Worm (Caenorhabditis elegans) whole organism, dauer: ENCODE measurements around the gene F53F4.15.

Source experiments
- unc-62 ChIP-seq: sonication (generic microtip); optimal IDR thresholded peaks from 2 replicates; lab custom pipeline; 2017; ENCODE audit warnings: missing biosample characterization, missing genetic modification reagents, missing genetic modification characterization

Gene F53F4.15

DNA sequence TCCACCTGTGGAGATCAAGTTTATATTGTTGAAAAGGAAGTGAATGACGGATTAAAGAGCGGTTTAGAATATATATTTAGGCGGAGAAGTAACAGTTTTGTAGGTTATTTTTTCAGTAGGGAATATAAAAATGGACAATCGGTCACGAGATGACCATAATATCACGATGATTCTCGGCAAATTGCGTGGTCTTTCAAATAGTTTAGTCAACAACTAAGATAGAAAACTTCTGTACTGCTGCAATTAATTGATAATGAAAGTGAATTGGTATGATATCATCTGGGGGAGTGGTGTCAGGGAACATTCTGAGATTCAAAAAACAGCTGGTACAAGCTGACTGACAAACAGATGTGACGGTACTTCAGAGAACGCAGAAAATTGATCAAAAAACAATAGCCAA is 12.3 kb upstream of the F53F4.15 start:
- no peak for TF ChIP-seq unc-62 (GFP tag; lab: Kevin White, UChicago)

DNA sequence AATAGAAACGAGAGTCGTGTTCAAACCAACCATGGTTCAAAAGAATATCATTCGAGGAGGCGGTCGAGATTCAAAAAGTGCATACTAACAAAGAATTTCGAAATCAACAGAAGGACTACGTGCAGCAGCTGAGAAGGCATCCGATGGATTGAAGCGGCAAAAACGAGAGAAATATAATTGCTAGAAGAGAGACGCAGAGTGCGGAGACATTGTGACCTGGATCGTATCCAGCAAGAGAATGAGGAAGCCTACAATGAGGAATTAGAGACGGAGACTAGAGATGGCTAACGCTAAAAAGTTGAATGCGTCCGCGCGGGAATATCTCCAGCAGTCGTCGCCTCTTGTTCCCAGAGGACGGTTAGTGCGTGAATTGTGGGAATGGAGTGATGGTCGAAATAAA is 11.0 kb upstream of the F53F4.15 start:
- TF ChIP-seq unc-62 (GFP tag; lab: Kevin White, UChicago): no peak

DNA sequence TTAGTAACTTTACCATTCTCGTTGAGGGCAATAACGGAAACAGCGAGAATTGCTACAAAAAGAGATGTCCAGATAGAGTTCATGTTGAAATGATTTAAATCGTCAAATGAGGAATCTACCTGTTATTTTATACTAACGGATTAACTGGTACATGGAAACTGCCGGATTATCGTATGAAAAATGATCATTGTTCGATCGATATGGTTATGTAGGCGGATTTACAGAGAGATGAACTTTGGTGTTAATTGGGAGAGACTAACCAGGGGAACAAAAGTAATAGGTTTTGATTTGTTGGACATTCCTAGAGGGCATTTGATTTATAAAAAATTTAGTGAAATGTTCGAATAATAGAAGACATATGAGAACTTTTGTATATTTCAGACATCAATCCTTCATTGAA is 9.0 kb upstream of the F53F4.15 start, which contains the start of gene spig-9:
spig-9 (minus strand) TSS at position 101 of the 400 bp plus-strand sequence.
- TF ChIP-seq unc-62 (GFP tag; lab: Kevin White, UChicago): no peak

DNA sequence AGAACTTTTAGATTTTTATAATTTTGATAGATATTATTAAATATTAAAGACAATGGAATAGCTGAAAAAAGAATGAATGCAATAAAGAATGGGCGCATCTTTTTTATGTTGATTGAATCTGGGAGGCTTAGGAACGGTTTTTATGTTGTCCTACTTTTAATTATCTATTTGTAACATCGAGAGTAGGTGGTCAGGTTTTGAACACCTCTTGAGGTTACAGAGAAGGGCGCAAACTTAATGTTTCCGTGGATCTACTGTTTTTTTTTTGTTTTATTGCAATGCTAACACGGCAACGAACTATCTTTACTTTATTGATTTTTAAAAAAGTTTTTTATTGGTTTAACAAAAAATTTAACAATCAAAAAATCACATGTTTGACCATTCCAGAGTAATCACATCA is 6.9 kb upstream of the F53F4.15 start, which contains the start of gene F53F4.7:
F53F4.7 (minus strand) TSS at position 101 of the 400 bp plus-strand sequence.
- TF ChIP-seq unc-62 (GFP tag; lab: Kevin White, UChicago): no peak

DNA sequence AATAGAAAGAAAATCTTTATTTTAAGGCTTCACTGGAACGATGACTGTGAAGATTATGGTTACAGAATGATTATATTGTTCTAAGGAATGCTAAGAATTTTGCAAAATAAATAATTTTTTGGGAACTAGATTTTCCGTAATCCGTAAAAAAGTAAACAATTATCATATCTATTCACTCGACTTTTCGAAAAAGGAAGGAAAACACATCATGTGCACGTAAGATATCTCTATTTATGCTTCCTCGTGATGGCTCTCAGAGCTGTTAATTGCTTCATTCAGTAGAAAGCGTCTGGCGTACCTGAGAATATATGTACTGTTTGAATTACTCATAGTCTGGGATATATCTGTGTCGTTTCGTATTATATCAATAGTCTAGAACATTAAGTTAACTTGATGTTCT is 1.0 kb upstream of the F53F4.15 start, which contains the start of gene srd-11:
srd-11 (minus strand) TSS at position 101 of the 400 bp plus-strand sequence.
- TF ChIP-seq unc-62 (GFP tag; lab: Kevin White, UChicago): no peak

DNA sequence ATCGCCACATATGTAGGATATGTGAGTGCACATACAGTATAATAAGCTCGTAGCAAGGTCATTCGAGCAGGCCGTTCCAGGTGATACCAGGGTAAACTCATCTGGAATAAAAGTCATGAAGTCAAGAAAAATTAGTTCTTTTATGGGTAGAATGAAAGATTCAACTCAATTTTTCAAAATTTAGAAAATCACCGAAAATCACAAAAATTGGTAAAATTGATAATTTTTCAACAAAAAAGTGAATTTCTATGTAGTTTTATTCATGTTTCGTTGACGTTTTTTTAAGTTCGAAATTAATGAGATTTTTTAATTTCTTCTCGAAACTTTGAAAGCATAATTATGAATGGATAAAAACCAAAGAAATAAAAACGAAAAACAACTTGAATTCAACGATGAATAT is 944 bp downstream of the F53F4.15 start, which contains the start of gene F53F4.16:
F53F4.16 (minus strand) TSS at position 101 of the 400 bp plus-strand sequence.
- TF ChIP-seq unc-62 (GFP tag; lab: Kevin White, UChicago): no peak

DNA sequence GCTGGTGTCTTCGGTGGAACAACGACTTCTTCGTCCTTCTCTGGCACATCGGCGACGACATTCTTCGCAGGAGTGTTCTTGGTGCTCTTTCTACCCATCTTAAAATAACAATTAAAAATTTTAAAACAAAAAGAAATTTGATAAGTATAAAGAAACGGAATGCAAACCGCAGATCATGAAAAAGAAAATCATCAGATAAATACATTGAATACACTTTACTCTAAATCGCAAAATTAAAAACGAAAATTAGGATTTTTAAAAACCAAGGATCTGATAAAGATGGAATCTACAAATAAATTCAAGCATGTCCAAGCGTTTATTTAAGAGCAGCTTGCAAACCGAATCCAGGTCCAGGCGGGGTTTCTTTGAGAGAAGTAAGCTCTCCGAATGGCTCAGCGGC is 3.6 kb downstream of the F53F4.15 start, which contains the start of gene F53F4.11:
F53F4.11 (minus strand) TSS at position 101 of the 400 bp plus-strand sequence.
- no peak for TF ChIP-seq unc-62 (GFP tag; lab: Kevin White, UChicago)

DNA sequence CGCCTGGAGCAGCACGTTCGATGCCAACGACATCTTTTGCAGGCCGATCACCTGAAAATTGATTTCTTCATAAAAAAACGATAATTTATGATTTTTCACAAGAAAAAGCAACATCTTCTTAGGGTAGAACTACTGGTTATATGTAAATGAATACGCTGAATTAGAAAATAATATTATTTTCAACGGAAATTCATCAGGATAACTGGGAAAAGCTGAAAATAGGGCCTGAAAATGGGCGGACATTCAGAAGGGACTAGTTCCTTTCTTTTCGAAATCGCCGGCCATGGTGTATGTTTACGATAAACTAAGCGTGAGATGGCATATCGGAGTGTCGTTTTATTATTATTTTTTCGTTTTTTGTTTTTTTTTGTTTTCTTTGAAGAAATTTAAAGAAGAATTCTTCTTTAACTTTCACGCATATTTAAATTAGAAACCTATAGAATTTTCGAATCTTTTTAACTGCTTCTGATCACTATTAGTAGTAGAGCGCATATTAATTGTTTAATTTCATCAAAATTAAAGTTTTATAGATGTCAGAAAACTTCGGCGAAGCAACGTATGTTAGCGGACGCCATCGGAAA is 4.8 kb downstream of the F53F4.15 start, which contains the start of the genes nduv-2 and F53F4.12:
nduv-2 (minus strand) TSS at position 51 of the 581 bp plus-strand sequence.
F53F4.12 (plus strand) TSS at position 531 of the 581 bp plus-strand sequence.
- TF ChIP-seq unc-62 (GFP tag; lab: Kevin White, UChicago): no peak

DNA sequence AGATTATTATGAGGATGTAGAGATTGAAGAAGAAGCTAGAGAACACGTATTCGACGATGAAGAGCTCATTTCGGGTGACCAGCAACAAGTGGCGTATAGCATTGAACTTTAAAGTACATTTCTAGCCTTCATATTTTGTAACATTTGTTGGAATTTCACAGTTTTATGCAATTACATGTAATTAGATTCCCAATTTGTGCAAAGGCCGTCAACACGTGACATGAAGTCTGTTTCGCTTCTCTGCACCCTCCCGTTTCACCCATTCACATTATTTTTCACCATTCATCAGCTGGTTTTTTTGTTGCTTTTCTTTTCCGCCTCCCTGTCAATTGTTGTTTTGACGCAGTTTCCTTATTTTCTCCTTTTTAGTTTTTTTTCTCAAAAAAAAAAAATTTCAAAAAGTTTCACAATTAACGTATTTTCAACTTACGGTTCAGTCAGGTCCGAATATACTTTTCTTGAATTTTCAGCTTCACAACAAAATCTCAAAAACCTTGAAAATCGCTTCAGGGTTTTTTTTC is 6.4 kb downstream of the F53F4.15 start, which contains the start of gene sde-2:
sde-2 (plus strand) TSS at position 471 of the 521 bp plus-strand sequence.
- TF ChIP-seq unc-62 (GFP tag; lab: Kevin White, UChicago): no peak

DNA sequence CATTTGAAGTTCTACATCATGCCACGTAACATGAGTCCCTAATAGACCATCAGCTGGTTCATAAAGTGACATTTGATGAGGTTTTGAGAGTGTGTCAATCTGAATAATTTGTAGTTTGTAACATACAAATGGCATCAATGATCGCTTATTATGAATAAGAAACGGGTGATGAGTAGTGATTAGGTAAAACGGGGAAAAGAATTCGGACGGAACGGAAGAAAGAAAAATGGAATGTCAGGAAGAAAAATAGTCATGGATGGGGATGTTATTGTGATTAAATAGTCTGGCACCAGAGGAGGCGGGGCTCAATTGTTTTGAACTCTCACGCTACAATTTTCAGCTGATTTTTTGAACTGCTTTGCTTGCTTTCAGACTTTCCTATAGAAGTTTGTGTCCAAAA is 13.4 kb downstream of the F53F4.15 start, which contains the start of gene H37A05.2:
H37A05.2 (minus strand) TSS at position 101 of the 400 bp plus-strand sequence.
- TF ChIP-seq unc-62 (GFP tag; lab: Kevin White, UChicago): no peak

DNA sequence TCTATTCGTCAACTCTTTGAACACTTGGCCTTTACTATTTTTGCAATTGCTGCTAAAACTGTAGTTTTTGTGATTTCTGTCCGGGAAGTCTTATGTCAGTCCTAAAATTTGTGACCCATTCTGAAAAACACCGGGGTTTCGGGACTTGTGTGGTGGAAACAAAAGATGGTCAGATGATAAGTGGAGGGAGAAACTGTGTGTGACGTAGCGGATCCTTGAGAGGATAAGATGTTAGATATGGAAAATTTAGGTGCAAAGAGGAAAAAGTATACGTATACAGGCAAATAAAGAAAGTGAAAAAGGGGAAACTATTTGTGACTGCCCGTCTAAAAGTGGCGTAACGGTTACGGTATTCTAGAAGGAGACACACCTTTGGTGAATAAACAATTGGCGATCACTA is 15.6 kb downstream of the F53F4.15 start:
- no peak for TF ChIP-seq unc-62 (GFP tag; lab: Kevin White, UChicago)

DNA sequence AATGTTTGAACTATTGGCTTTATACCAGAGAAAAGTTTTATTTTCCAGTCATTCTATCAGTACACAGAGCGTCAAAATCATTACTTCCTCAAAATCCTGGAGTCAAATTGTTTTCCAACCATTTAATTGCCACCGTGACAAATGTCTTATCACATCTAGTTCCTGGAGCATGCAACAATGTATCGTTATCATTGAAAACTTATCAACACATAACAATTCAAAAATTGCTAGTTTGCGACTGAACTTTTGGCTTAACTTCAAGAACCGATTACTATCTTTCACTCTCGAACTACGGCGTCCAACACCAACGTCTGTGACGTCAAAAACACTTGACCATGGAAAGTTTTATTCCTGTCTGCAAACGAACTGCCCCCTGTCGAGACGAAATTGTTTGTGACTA is 17.3 kb downstream of the F53F4.15 start:
- TF ChIP-seq unc-62 (GFP tag; lab: Kevin White, UChicago): no peak

DNA sequence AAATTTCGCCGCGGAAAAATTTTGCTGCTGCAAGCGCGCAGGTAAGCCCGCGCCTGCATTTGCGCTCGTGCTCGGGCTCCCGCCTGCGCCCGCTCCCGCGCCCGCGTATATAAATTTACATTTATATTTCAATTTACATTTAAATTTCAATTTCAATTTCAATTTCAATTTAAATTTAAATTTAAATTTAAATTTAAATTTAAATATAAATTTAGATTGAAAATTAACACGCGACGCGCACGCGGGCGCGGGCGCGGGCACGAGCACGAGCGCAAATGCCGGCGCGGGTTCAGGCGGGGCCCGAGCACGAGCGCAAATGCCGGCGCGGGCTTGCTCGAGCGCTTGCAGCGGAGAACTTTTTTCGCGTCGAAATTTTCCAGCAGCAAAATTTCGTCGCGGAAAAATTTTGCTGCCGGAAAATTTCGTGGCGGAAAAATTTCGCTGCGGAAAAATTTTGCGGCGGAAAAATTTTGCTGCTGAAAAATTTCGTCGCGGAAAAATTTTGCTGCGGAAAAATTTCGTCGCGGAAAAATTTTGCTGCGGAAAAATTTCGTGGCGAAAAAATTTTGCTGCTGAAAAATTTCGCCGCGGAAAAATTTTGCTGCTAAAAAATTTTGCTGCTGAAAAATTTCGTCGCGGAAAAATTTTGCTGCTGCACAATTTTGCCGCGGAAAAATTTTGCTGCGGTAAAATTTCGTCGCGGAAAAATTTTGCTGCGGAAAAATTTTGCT is 25.2 kb downstream of the F53F4.15 start:
- no peak for TF ChIP-seq unc-62 (GFP tag; lab: Kevin White, UChicago)

DNA sequence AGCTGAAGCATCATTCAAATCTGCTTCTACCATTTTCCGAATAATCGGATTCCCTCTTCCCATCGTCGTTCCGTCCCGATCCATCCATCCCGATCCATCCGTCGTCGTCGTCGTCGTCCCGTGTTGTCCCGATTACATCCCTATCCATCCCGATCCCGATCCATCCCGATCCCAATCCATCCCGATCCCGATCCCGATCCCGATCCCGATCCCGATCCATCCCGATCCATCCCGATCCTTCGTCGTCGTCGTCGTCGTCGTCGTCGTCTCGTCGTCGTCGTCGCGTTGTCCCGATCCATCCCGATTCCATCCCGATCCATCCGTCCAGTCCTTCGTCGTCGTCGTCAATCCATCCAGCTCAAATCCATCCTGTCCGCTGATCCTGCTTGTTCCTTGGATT is 26.4 kb downstream of the F53F4.15 start:
- no peak for TF ChIP-seq unc-62 (GFP tag; lab: Kevin White, UChicago)

DNA sequence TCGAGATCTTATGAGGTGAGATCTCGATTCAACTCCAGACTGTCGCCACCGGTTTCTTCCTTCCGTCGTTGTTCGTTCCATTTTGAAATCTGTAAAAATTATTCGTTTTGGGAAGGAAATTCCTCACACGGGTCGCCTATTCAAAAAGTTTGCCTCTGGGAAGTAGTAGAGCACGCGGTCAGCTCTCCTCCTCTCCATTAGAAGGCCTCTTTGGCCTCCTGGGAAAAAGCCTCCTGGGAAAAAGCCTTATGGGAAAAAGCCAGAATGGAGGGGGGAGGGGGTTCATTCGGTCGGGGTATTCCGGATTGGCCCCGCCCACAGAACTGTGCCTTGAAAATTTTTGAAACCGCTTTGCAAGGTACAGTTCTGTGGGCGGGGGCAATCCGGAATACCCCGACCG is 26.8 kb downstream of the F53F4.15 start:
- no peak for TF ChIP-seq unc-62 (GFP tag; lab: Kevin White, UChicago)
